Worm (Caenorhabditis elegans) whole organism, young adult: ENCODE data around the gene C28F5.1.

Source experiments
- B0035.1 ChIP-seq: sonication (generic microtip); optimal IDR thresholded peaks from 2 replicates; lab custom pipeline; 2016; ENCODE audit warnings: missing genetic modification characterization, mild to moderate bottlenecking, missing compliant biosample characterization, missing genotype, missing genetic modification reagents
- B0261.1 ChIP-seq: sonication (generic microtip); optimal IDR thresholded peaks from 2 replicates; lab custom pipeline; 2016; ENCODE audit warnings: mild to moderate bottlenecking, missing genetic modification characterization, moderate library complexity, missing compliant biosample characterization
- B0336.3 ChIP-seq: fragments of 200-800 bp; sonication (Bioruptor generic); IDR thresholded peaks from 2 replicates; pipeline ENCODE4 v1.3.6; 2022; ENCODE audit warnings: missing genetic modification characterization, missing compliant biosample characterization
- C17E4.6 ChIP-seq: fragments of 200-800 bp; sonication (Bioruptor generic); IDR thresholded peaks from 2 replicates; pipeline ENCODE4 v1.3.6; 2022; ENCODE audit warnings: missing genetic modification reagents, missing genetic modification characterization, missing compliant biosample characterization
- F55B11.4 ChIP-seq: sonication (generic microtip); optimal IDR thresholded peaks from 2 replicates; lab custom pipeline; 2016; ENCODE audit warnings: missing compliant biosample characterization, missing genetic modification characterization, borderline replicate concordance; ENCODE audit not compliant: insufficient read depth
- F57A8.1 ChIP-seq: fragments of 200-800 bp; sonication (Bioruptor generic); optimal IDR thresholded peaks from 2 replicates; lab custom pipeline; 2018; ENCODE audit warnings: mild to moderate bottlenecking, missing genetic modification characterization, moderate library complexity, missing compliant biosample characterization
- K11D2.4 ChIP-seq: fragments of 200-800 bp; sonication (Bioruptor generic); IDR thresholded peaks from 2 replicates; pipeline ENCODE4 v1.3.6; 2022; ENCODE audit warnings: missing genetic modification reagents, missing genetic modification characterization, missing compliant biosample characterization
- Y53G8AR.9 ChIP-seq: fragments of 200-800 bp; sonication (Bioruptor generic); conservative IDR thresholded peaks from 2 replicates; pipeline ENCODE4 v1.3.6; 2022; ENCODE audit warnings: missing genetic modification reagents, missing genetic modification characterization, missing compliant biosample characterization
- aptf-3 ChIP-seq: fragments of 200-800 bp; sonication (Bioruptor generic); IDR thresholded peaks from 2 replicates; pipeline ENCODE4 v1.3.6; 2022; ENCODE audit warnings: missing genetic modification characterization, missing compliant biosample characterization
- attf-3 ChIP-seq: fragments of 200-800 bp; sonication (Bioruptor generic); conservative IDR thresholded peaks from 2 replicates; pipeline ENCODE4 v1.3.6; 2022; ENCODE audit warnings: missing genetic modification reagents, missing genetic modification characterization, missing compliant biosample characterization
- attf-6 ChIP-seq: fragments of 200-800 bp; sonication (Bioruptor generic); IDR thresholded peaks from 2 replicates; pipeline ENCODE4 v1.3.6; 2022; ENCODE audit warnings: missing genetic modification reagents, missing genetic modification characterization, missing compliant biosample characterization
- bed-1 ChIP-seq: fragments of 200-800 bp; sonication (Bioruptor generic); IDR thresholded peaks from 2 replicates; pipeline ENCODE4 v1.3.6; 2022; ENCODE audit warnings: missing genetic modification reagents, missing genetic modification characterization, missing compliant biosample characterization
- bed-2 ChIP-seq: fragments of 200-800 bp; sonication (Bioruptor generic); IDR thresholded peaks from 2 replicates; pipeline ENCODE4 v1.3.6; 2022; ENCODE audit warnings: missing genetic modification reagents, missing genetic modification characterization, missing compliant biosample characterization
- ceh-27 ChIP-seq: fragments of 200-800 bp; sonication (Bioruptor generic); optimal IDR thresholded peaks from 2 replicates; lab custom pipeline; 2018; ENCODE audit warnings: mild to moderate bottlenecking, missing genetic modification characterization, moderate library complexity, missing compliant biosample characterization
- ceh-40 ChIP-seq: fragments of 200-800 bp; sonication (Bioruptor generic); IDR thresholded peaks from 2 replicates; pipeline ENCODE4 v1.3.6; 2022; ENCODE audit warnings: missing genetic modification characterization, missing compliant biosample characterization
- ceh-91 ChIP-seq: fragments of 200-800 bp; sonication (Bioruptor generic); IDR thresholded peaks from 2 replicates; pipeline ENCODE4 v1.3.6; 2022; ENCODE audit warnings: missing genetic modification reagents, missing genetic modification characterization, missing compliant biosample characterization
- die-1 ChIP-seq: sonication (generic microtip); optimal IDR thresholded peaks from 2 replicates; lab custom pipeline; 2016; ENCODE audit warnings: missing genotype, mild to moderate bottlenecking, missing genetic modification characterization, missing compliant biosample characterization
- dox-1 ChIP-seq: fragments of 200-800 bp; sonication (Bioruptor generic); IDR thresholded peaks from 2 replicates; pipeline ENCODE4 v1.3.6; 2022; ENCODE audit warnings: missing genetic modification reagents, missing genetic modification characterization, missing compliant biosample characterization
- ets-4 ChIP-seq: fragments of 200-800 bp; sonication (Bioruptor generic); optimal IDR thresholded peaks from 2 replicates; lab custom pipeline; 2018; ENCODE audit warnings: mild to moderate bottlenecking, missing genetic modification characterization, missing compliant biosample characterization
- him-1 ChIP-seq: sonication (generic microtip); optimal IDR thresholded peaks from 2 replicates; lab custom pipeline; 2016; ENCODE audit warnings: missing genotype, missing genetic modification reagents, missing genetic modification characterization, missing compliant biosample characterization
- hmg-20 ChIP-seq: fragments of 200-800 bp; sonication (Bioruptor generic); IDR thresholded peaks from 2 replicates; pipeline ENCODE4 v1.3.6; 2022; ENCODE audit warnings: missing genetic modification reagents, missing genetic modification characterization, missing compliant biosample characterization
- lag-1 ChIP-seq: fragments of 200-800 bp; sonication (Bioruptor generic); IDR thresholded peaks from 2 replicates; pipeline ENCODE4 v1.3.6; 2022; ENCODE audit warnings: missing genetic modification reagents, missing genetic modification characterization, missing compliant biosample characterization
- lin-35 ChIP-seq, 3 experiments: fragments of 150-350 bp in 2 of 3; sonication (generic microtip) in 1 of 3; optimal IDR thresholded peaks; 2 replicates each; lab custom pipeline; 2014 to 2018; ENCODE audit warnings: missing biosample characterization in 3 of 3, missing genetic modification characterization in 3 of 3, missing genetic modification reagents in 3 of 3
- lin-40 ChIP-seq: sonication (generic microtip); optimal IDR thresholded peaks from 2 replicates; lab custom pipeline; 2016; ENCODE audit warnings: missing genetic modification characterization, mild to moderate bottlenecking, missing compliant biosample characterization, missing genotype, missing genetic modification reagents
- madf-8 ChIP-seq: fragments of 200-800 bp; sonication (Bioruptor generic); conservative IDR thresholded peaks from 2 replicates; pipeline ENCODE4 v1.3.6; 2022; ENCODE audit warnings: missing genetic modification reagents, missing genetic modification characterization, missing compliant biosample characterization
- mes-4 ChIP-seq: sonication (generic microtip); optimal IDR thresholded peaks from 2 replicates; lab custom pipeline; 2016; ENCODE audit warnings: missing genotype, missing genetic modification characterization, missing compliant biosample characterization
- mxl-1 ChIP-seq: sonication (generic microtip); optimal IDR thresholded peaks from 2 replicates; lab custom pipeline; 2016; ENCODE audit warnings: missing genetic modification characterization, missing compliant biosample characterization
- nfya-2 ChIP-seq: fragments of 200-800 bp; sonication (Bioruptor generic); IDR thresholded peaks from 2 replicates; pipeline ENCODE4 v1.3.6; 2022; ENCODE audit warnings: missing genetic modification reagents, missing genetic modification characterization, missing compliant biosample characterization
- nhr-27 ChIP-seq: fragments of 200-800 bp; sonication (Bioruptor generic); optimal IDR thresholded peaks from 2 replicates; lab custom pipeline; 2018; ENCODE audit warnings: mild to moderate bottlenecking, missing genetic modification characterization, moderate library complexity, missing compliant biosample characterization
- nhr-80 ChIP-seq: sonication (generic microtip); optimal IDR thresholded peaks from 2 replicates; lab custom pipeline; 2016; ENCODE audit warnings: missing genetic modification characterization, missing compliant biosample characterization
- pbrm-1 ChIP-seq: fragments of 200-800 bp; sonication (Bioruptor generic); IDR thresholded peaks from 2 replicates; pipeline ENCODE4 v1.3.6; 2022; ENCODE audit warnings: missing genetic modification reagents, missing genetic modification characterization, missing compliant biosample characterization
- rcor-1 ChIP-seq: fragments of 200-800 bp; sonication (Bioruptor generic); IDR thresholded peaks from 2 replicates; pipeline ENCODE4 v1.3.6; 2022; ENCODE audit warnings: missing genetic modification reagents, missing genetic modification characterization, missing compliant biosample characterization
- sdz-38 ChIP-seq: sonication (generic microtip); optimal IDR thresholded peaks from 2 replicates; lab custom pipeline; 2016; ENCODE audit warnings: missing genotype, missing genetic modification characterization, missing compliant biosample characterization
- sptf-2 ChIP-seq: fragments of 200-800 bp; sonication (Bioruptor generic); optimal IDR thresholded peaks from 2 replicates; lab custom pipeline; 2018; ENCODE audit warnings: mild to moderate bottlenecking, missing genetic modification characterization, missing compliant biosample characterization
- tlf-1 ChIP-seq: fragments of 200-800 bp; sonication (Bioruptor generic); optimal IDR thresholded peaks from 2 replicates; lab custom pipeline; 2018; ENCODE audit warnings: mild to moderate bottlenecking, missing genetic modification characterization, missing compliant biosample characterization
- unc-130 ChIP-seq: sonication (generic microtip); optimal IDR thresholded peaks from 2 replicates; lab custom pipeline; 2016; ENCODE audit warnings: missing genetic modification reagents, missing genetic modification characterization, missing compliant biosample characterization
- xnd-1 ChIP-seq: sonication (generic microtip); optimal IDR thresholded peaks from 2 replicates; lab custom pipeline; 2016; ENCODE audit warnings: missing genotype, missing genetic modification reagents, missing genetic modification characterization, missing compliant biosample characterization
- ztf-3 ChIP-seq: fragments of 200-800 bp; sonication (Bioruptor generic); optimal IDR thresholded peaks from 2 replicates; lab custom pipeline; 2018; ENCODE audit warnings: mild to moderate bottlenecking, missing genetic modification characterization, missing compliant biosample characterization
- ztf-6 ChIP-seq: fragments of 200-800 bp; sonication (Bioruptor generic); IDR thresholded peaks from 2 replicates; pipeline ENCODE4 v1.3.6; 2022; ENCODE audit warnings: missing genetic modification reagents, missing genetic modification characterization, missing compliant biosample characterization

The C28F5.1 gene

ce11 chrII:7489605-7490004, 15.5 kb upstream of the C28F5.1 start, which contains the start of gene D1022.9:
TSS of gene D1022.9 (minus strand) at chrII:7489705.
- TF ChIP-seq lin-40 = no peak
- no peak for TF ChIP-seq aptf-3 (GFP tag; lab: Robert Waterston, UW)
- TF ChIP-seq B0035.1 (tag; lab: Kevin White, UChicago) = no peak
- TF ChIP-seq mxl-1 (tag; lab: Kevin White, UChicago) = no peak
- no peak for TF ChIP-seq nhr-80 (tag; lab: Kevin White, UChicago)
- TF ChIP-seq lag-1 (GFP tag; lab: Robert Waterston, UW) = no peak
- no peak for TF ChIP-seq unc-130 (GFP tag; lab: Kevin White, UChicago)
- no peak for TF ChIP-seq sdz-38 (tag; lab: Kevin White, UChicago)
- TF ChIP-seq hmg-20 (GFP tag; lab: Robert Waterston, UW) = no peak
- TF ChIP-seq C17E4.6 (GFP tag; lab: Robert Waterston, UW) = no peak
- TF ChIP-seq F55B11.4 (tag; lab: Kevin White, UChicago) = no peak
- TF ChIP-seq K11D2.4 = no peak
- no peak for TF ChIP-seq die-1 (tag; lab: Kevin White, UChicago)
- TF ChIP-seq him-1 = no peak
- TF ChIP-seq bed-1 (GFP tag; lab: Robert Waterston, UW) = no peak
- TF ChIP-seq ceh-40 (GFP tag; lab: Robert Waterston, UW) = no peak
- no peak for TF ChIP-seq attf-6 (GFP tag; lab: Robert Waterston, UW)
- no peak for TF ChIP-seq ztf-6 (GFP tag; lab: Robert Waterston, UW)

- TF ChIP-seq tlf-1 = no peak
- no peak for TF ChIP-seq ztf-3 (GFP tag; lab: Kevin White, UChicago)
- no peak for TF ChIP-seq lin-35 (GFP tag; optimal IDR thresholded peaks at IDR 0.05; lab: Kevin White, UChicago)
- no peak for TF ChIP-seq B0261.1 (tag; lab: Kevin White, UChicago)
- no peak for TF ChIP-seq B0336.3 (GFP tag; lab: Robert Waterston, UW)
- no peak for TF ChIP-seq F57A8.1
- no peak for TF ChIP-seq sptf-2 (GFP tag; lab: Kevin White, UChicago)
- TF ChIP-seq nfya-2 (GFP tag; lab: Robert Waterston, UW) = no peak
- TF ChIP-seq nhr-27 (tag; lab: Kevin White, UChicago) = no peak
- TF ChIP-seq pbrm-1 (GFP tag; lab: Robert Waterston, UW) = no peak
- no peak for TF ChIP-seq ets-4 (GFP tag; lab: Kevin White, UChicago)
- TF ChIP-seq dox-1 (GFP tag; lab: Robert Waterston, UW) = no peak
- TF ChIP-seq rcor-1 = no peak
- TF ChIP-seq hmg-20 (GFP tag; lab: Robert Waterston, UW) = no peak
- no peak for TF ChIP-seq xnd-1 (tag; lab: Kevin White, UChicago)
- no peak for TF ChIP-seq ceh-91 (GFP tag; lab: Robert Waterston, UW)
- TF ChIP-seq ceh-27 (GFP tag; lab: Kevin White, UChicago) = no peak
- TF ChIP-seq attf-3 = no peak
- TF ChIP-seq mes-4 = no peak
- TF ChIP-seq Y53G8AR.9 = no peak
These were observed 11.5 kb upstream of the C28F5.1 start, which contains the start of gene nas-23 for ce11 chrII:7493599-7493998. TSS of gene nas-23 (minus strand) at chrII:7493699.

DNA sequence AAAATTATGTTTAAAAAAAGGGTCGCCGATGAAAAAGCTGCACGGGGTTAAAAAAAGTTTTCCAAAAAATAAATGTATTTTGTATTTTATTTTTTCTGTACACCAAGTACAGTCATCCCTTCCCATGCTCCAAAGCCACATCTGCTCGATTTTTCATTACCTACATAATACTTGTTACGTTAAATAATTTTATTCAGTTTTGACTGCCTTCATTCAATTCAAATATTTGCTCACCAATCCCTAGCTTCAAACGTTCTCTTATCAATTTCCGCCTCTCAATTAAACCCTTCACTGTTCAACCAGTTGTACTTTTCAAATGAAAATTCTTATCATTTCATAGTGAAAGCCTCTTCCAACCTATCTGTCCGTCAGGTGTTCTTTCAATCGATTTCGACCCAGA, 10.9 kb upstream of the C28F5.1 start, which contains the start of gene R10H1.1:
TSS of gene R10H1.1 (plus strand) at position 301 of the 400 bp plus-strand sequence.
- TF ChIP-seq madf-8 (GFP tag; lab: Robert Waterston, UW) = no peak
- TF ChIP-seq hmg-20 (GFP tag; lab: Robert Waterston, UW) = no peak
- no peak for TF ChIP-seq ets-4 (GFP tag; lab: Kevin White, UChicago)
- TF ChIP-seq tlf-1 = no peak
- TF ChIP-seq sdz-38 (tag; lab: Kevin White, UChicago) = no peak
- no peak for TF ChIP-seq B0336.3 (GFP tag; lab: Robert Waterston, UW)
- no peak for TF ChIP-seq bed-2 (GFP tag; lab: Robert Waterston, UW)
- TF ChIP-seq dox-1 (GFP tag; lab: Robert Waterston, UW) = no peak
